Worm (Caenorhabditis elegans) whole organism, early embryonic: ENCODE measurements around the gene frpr-13.

Experiments
- B0310.2 ChIP-seq: sonication (generic microtip); optimal IDR thresholded peaks from 2 replicates; lab custom pipeline; 2016; ENCODE audit warnings: mild to moderate bottlenecking, missing genetic modification characterization, missing compliant biosample characterization
- aly-1 ChIP-seq: sonication (generic microtip); optimal IDR thresholded peaks from 2 replicates; lab custom pipeline; 2016; ENCODE audit warnings: missing genetic modification characterization, missing compliant biosample characterization
- ama-1 ChIP-seq: fragments of 150-350 bp; optimal IDR thresholded peaks from 2 replicates; lab custom pipeline; 2014
- ceh-13 ChIP-seq: fragments of 200-800 bp; sonication (Bioruptor generic); optimal IDR thresholded peaks from 2 replicates; lab custom pipeline; 2018; ENCODE audit warnings: mild to moderate bottlenecking, missing genetic modification characterization, missing compliant biosample characterization
- ets-7 ChIP-seq: sonication (generic microtip); optimal IDR thresholded peaks from 2 replicates; lab custom pipeline; 2016; ENCODE audit warnings: missing genotype, missing genetic modification characterization, missing compliant biosample characterization
- flt-1 ChIP-seq: fragments of 200-800 bp; sonication (Bioruptor generic); IDR thresholded peaks from 2 replicates; pipeline ENCODE4 v1.3.6; 2022; ENCODE audit warnings: missing genetic modification characterization, missing compliant biosample characterization
- hmbx-1 ChIP-seq: sonication (generic microtip); optimal IDR thresholded peaks from 2 replicates; lab custom pipeline; 2016; ENCODE audit warnings: mild to moderate bottlenecking, missing genetic modification characterization, missing compliant biosample characterization
- hmg-4 ChIP-seq: fragments of 200-800 bp; sonication (Bioruptor generic); optimal IDR thresholded peaks from 2 replicates; lab custom pipeline; 2018; ENCODE audit warnings: mild to moderate bottlenecking, missing genetic modification characterization, missing compliant biosample characterization
- pes-1 ChIP-seq: fragments of 200-800 bp; sonication (Bioruptor generic); IDR thresholded peaks from 2 replicates; pipeline ENCODE4 v1.3.6; 2022; ENCODE audit warnings: missing genetic modification reagents, missing genetic modification characterization, missing compliant biosample characterization
- scrt-1 ChIP-seq: fragments of 200-800 bp; sonication (Bioruptor generic); IDR thresholded peaks from 2 replicates; pipeline ENCODE4 v1.3.6; 2022; ENCODE audit warnings: missing genetic modification characterization, missing compliant biosample characterization
- tbx-11 ChIP-seq: fragments of 200-800 bp; sonication (Bioruptor generic); IDR thresholded peaks from 2 replicates; pipeline ENCODE4 v1.3.6; 2022; ENCODE audit warnings: missing genetic modification characterization, missing compliant biosample characterization

DNA sequence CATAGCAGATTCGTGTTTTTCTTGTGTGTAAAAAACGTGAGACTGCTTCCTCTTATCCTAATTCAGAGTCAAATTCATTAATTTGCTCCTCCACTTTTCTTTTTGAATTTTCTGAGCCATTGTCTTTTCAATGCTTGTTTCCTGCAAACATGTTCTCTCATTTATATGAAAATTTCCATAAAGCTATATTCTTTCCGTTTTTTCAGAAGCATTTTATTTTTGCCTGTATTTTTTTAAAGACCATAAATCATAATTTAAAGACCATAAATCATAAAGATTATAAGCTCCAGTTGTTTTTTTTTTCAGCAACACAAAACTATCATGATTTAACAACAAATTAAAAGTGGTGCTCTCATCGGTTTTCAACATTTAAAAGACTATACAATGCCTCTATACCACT, 8.0 kb downstream of the frpr-13 start, which contains the start of gene frpr-11:
- TF ChIP-seq ama-1 (lab: Kevin White, UChicago) = no peak
- TF ChIP-seq flt-1 (GFP tag; lab: Robert Waterston, UW) = no peak
- no peak for TF ChIP-seq ceh-13 (GFP tag; lab: Kevin White, UChicago)
- TF ChIP-seq ets-7 (tag; lab: Kevin White, UChicago) = no peak
- no peak for TF ChIP-seq scrt-1 (GFP tag; lab: Robert Waterston, UW)
- TF ChIP-seq hmg-4 (GFP tag; lab: Kevin White, UChicago) = no peak
- TF ChIP-seq tbx-11 = no peak
- TF ChIP-seq pes-1 (GFP tag; lab: Robert Waterston, UW) = no peak
- no peak for TF ChIP-seq B0310.2 (tag; lab: Kevin White, UChicago)
- TF ChIP-seq hmbx-1 = no peak
- TF ChIP-seq aly-1 (tag; lab: Kevin White, UChicago) = no peak
